Worm (Caenorhabditis elegans): ENCODE results near the gene clec-1.

clec-1 gene

ce11 chrV:5730783-5731182 lies 30.8 kb downstream of the clec-1 start, which contains the start of gene K09H11.15:
K09H11.15 (minus strand) TSS chrV:5730883.
- TF ChIP-seq sox-4 (tag; optimal IDR thresholded peaks at IDR 0.05) (no peak), unc-42 (tag; optimal IDR thresholded peaks at IDR 0.05) (no peak), unc-3 (GFP tag; conservative IDR thresholded peaks at IDR 0.05) (no peak), unc-3 (tag; optimal IDR thresholded peaks at IDR 0.05) (no peak), ceh-2 (tag; optimal IDR thresholded peaks at IDR 0.05) (no peak), C38D4.7 (GFP tag; optimal IDR thresholded peaks at IDR 0.05) (no peak), ceh-45 (GFP tag; IDR thresholded peaks at IDR 0.05) (no peak), madf-2 (tag; optimal IDR thresholded peaks at IDR 0.05) (no peak), nhr-11 (tag; optimal IDR thresholded peaks at IDR 0.05) (no peak), ceh-22 (tag; optimal IDR thresholded peaks at IDR 0.05) (no peak), ama-1 (optimal IDR thresholded peaks at IDR 0.05) (no peak), tbx-7 (tag; optimal IDR thresholded peaks at IDR 0.05) (no peak), elt-4 (tag; optimal IDR thresholded peaks at IDR 0.05) (no peak), pqm-1 (tag; optimal IDR thresholded peaks at IDR 0.05) (no peak), nhr-232 (tag; optimal IDR thresholded peaks at IDR 0.05) (no peak), pha-4 (tag; optimal IDR thresholded peaks at IDR 0.05) (no peak), hlh-8 (tag; optimal IDR thresholded peaks at IDR 0.05) (no peak), F13H6.1 (tag; optimal IDR thresholded peaks at IDR 0.05) (no peak), ceh-24 (tag; optimal IDR thresholded peaks at IDR 0.05) (no peak)

- TF ChIP-seq che-1 (tag; optimal IDR thresholded peaks at IDR 0.05) (no peak), dmd-4 (tag; optimal IDR thresholded peaks at IDR 0.05; ENCODE audit: borderline replicate concordance) (no peak), ceh-30 (tag; optimal IDR thresholded peaks at IDR 0.05) (no peak), unc-3 (GFP tag; conservative IDR thresholded peaks at IDR 0.05) (no peak), unc-3 (tag; optimal IDR thresholded peaks at IDR 0.05) (no peak), hlh-8 (tag; optimal IDR thresholded peaks at IDR 0.05) (no peak), sox-4 (tag; optimal IDR thresholded peaks at IDR 0.05) (no peak), ttx-3 (tag; optimal IDR thresholded peaks at IDR 0.05) (no peak), dve-1 (tag; optimal IDR thresholded peaks at IDR 0.05) (no peak), ceh-48 (tag; optimal IDR thresholded peaks at IDR 0.05) (no peak), zip-5 (tag; optimal IDR thresholded peaks at IDR 0.05) (no peak), K09A11.1 (tag; optimal IDR thresholded peaks at IDR 0.05; ENCODE audit: insufficient read depth) (no peak), tbx-2 (tag; optimal IDR thresholded peaks at IDR 0.05) (no peak), ceh-9 (tag; optimal IDR thresholded peaks at IDR 0.05) (no peak), unc-86 (tag; optimal IDR thresholded peaks at IDR 0.05) (no peak), fkh-10 (GFP tag; optimal IDR thresholded peaks at IDR 0.05) (no peak)
These were observed 36.1 kb downstream of the clec-1 start, which contains the start of gene K09H11.6 for ce11 chrV:5736068-5736467. K09H11.6 (minus strand) TSS chrV:5736168.

- TF ChIP-seq nhr-232 (tag; optimal IDR thresholded peaks at IDR 0.05) (no peak), ztf-16 (tag; optimal IDR thresholded peaks at IDR 0.05) (no peak), sox-2 (GFP tag; IDR thresholded peaks at IDR 0.05) (no peak), odd-2 (tag; optimal IDR thresholded peaks at IDR 0.05) (no peak), K09A11.1 (tag; optimal IDR thresholded peaks at IDR 0.05; ENCODE audit: insufficient read depth) (no peak), ceh-19 (GFP tag; optimal IDR thresholded peaks at IDR 0.05) (no peak), dmd-4 (tag; optimal IDR thresholded peaks at IDR 0.05; ENCODE audit: borderline replicate concordance) (no peak), ets-4 (tag; optimal IDR thresholded peaks at IDR 0.05) (no peak), pha-2 (tag; optimal IDR thresholded peaks at IDR 0.05) (no peak), elt-2 (tag; optimal IDR thresholded peaks at IDR 0.05) (no peak), K02D7.2 (tag; optimal IDR thresholded peaks at IDR 0.05) (no peak), eyg-1 (tag; optimal IDR thresholded peaks at IDR 0.05) (no peak), pat-9 (tag; optimal IDR thresholded peaks at IDR 0.05) (no peak), fax-1 (tag; optimal IDR thresholded peaks at IDR 0.05) (no peak)
These were observed 39.5 kb downstream of the clec-1 start for ce11 chrV:5739438-5739837.
